Worm (Caenorhabditis elegans) whole organism, late embryonic: ENCODE data around the gene str-4.

ENCODE experiments used
- C08G9.2 ChIP-seq: sonication (generic microtip); optimal IDR thresholded peaks from 2 replicates; lab custom pipeline; 2016; ENCODE audit warnings: mild to moderate bottlenecking, missing genetic modification characterization, moderate library complexity, missing compliant biosample characterization
- F13H6.1 ChIP-seq: sonication (generic microtip); optimal IDR thresholded peaks from 2 replicates; lab custom pipeline; 2016; ENCODE audit warnings: missing genetic modification characterization, missing compliant biosample characterization
- ceh-2 ChIP-seq: sonication (generic microtip); optimal IDR thresholded peaks from 2 replicates; lab custom pipeline; 2016; ENCODE audit warnings: missing genotype, missing genetic modification characterization, missing compliant biosample characterization
- ceh-24 ChIP-seq: sonication (generic microtip); optimal IDR thresholded peaks from 2 replicates; lab custom pipeline; 2016; ENCODE audit warnings: mild to moderate bottlenecking, missing genetic modification characterization, missing compliant biosample characterization
- ceh-30 ChIP-seq: fragments of 150-350 bp; optimal IDR thresholded peaks from 2 replicates; lab custom pipeline; 2014; ENCODE audit warnings: missing biosample characterization, missing genetic modification characterization
- ceh-31 ChIP-seq: sonication (generic microtip); optimal IDR thresholded peaks from 2 replicates; lab custom pipeline; 2016; ENCODE audit warnings: missing genetic modification characterization, missing compliant biosample characterization
- ceh-34 ChIP-seq: sonication (generic microtip); optimal IDR thresholded peaks from 2 replicates; lab custom pipeline; 2016; ENCODE audit warnings: mild to moderate bottlenecking, missing genetic modification characterization, missing compliant biosample characterization
- ceh-48 ChIP-seq: sonication (generic microtip); optimal IDR thresholded peaks from 2 replicates; lab custom pipeline; 2016; ENCODE audit warnings: missing genetic modification characterization, inconsistent platforms, missing compliant biosample characterization
- ceh-9 ChIP-seq: sonication (generic microtip); optimal IDR thresholded peaks from 2 replicates; lab custom pipeline; 2016; ENCODE audit warnings: mild to moderate bottlenecking, missing genetic modification characterization, inconsistent platforms, missing compliant biosample characterization
- che-1 ChIP-seq: sonication (generic microtip); optimal IDR thresholded peaks from 2 replicates; lab custom pipeline; 2016; ENCODE audit warnings: mild to moderate bottlenecking, missing genetic modification characterization, missing compliant biosample characterization
- dmd-4 ChIP-seq: sonication (generic microtip); optimal IDR thresholded peaks from 2 replicates; lab custom pipeline; 2016; ENCODE audit warnings: borderline replicate concordance, missing genetic modification characterization, missing compliant biosample characterization
- elt-2 ChIP-seq: sonication (generic microtip); optimal IDR thresholded peaks from 2 replicates; lab custom pipeline; 2016; ENCODE audit warnings: missing genetic modification reagents, missing genetic modification characterization, missing compliant biosample characterization
- elt-4 ChIP-seq: sonication (generic microtip); optimal IDR thresholded peaks from 2 replicates; lab custom pipeline; 2016; ENCODE audit warnings: missing genetic modification characterization, missing compliant biosample characterization
- ets-4 ChIP-seq: sonication (generic microtip); optimal IDR thresholded peaks from 2 replicates; lab custom pipeline; 2016; ENCODE audit warnings: missing genetic modification characterization, missing compliant biosample characterization
- eyg-1 ChIP-seq: sonication (generic microtip); optimal IDR thresholded peaks from 2 replicates; lab custom pipeline; 2016; ENCODE audit warnings: missing genotype, missing genetic modification characterization, missing compliant biosample characterization
- fax-1 ChIP-seq: sonication (generic microtip); optimal IDR thresholded peaks from 2 replicates; lab custom pipeline; 2016; ENCODE audit warnings: missing genotype, missing genetic modification characterization, missing compliant biosample characterization
- fkh-10 ChIP-seq: fragments of 150-350 bp; optimal IDR thresholded peaks from 2 replicates; lab custom pipeline; 2014; ENCODE audit warnings: missing biosample characterization, missing genetic modification reagents, missing genetic modification characterization
- fkh-6 ChIP-seq: sonication (generic microtip); optimal IDR thresholded peaks from 2 replicates; lab custom pipeline; 2016; ENCODE audit warnings: missing genetic modification characterization, missing compliant biosample characterization
- hlh-13 ChIP-seq: fragments of 200-800 bp; sonication (Bioruptor generic); optimal IDR thresholded peaks from 2 replicates; lab custom pipeline; 2018; ENCODE audit warnings: mild to moderate bottlenecking, missing genetic modification characterization, missing compliant biosample characterization
- hlh-15 ChIP-seq: sonication (generic microtip); optimal IDR thresholded peaks from 2 replicates; lab custom pipeline; 2016; ENCODE audit warnings: missing genetic modification characterization, missing compliant biosample characterization
- hlh-6 ChIP-seq: sonication (generic microtip); optimal IDR thresholded peaks from 2 replicates; lab custom pipeline; 2016; ENCODE audit warnings: missing genotype, missing genetic modification characterization, missing compliant biosample characterization
- hlh-8 ChIP-seq: sonication (generic microtip); optimal IDR thresholded peaks from 2 replicates; lab custom pipeline; 2016; ENCODE audit warnings: missing genotype, missing genetic modification characterization, missing compliant biosample characterization
- lim-6 ChIP-seq: sonication (generic microtip); optimal IDR thresholded peaks from 2 replicates; lab custom pipeline; 2016; ENCODE audit warnings: missing genetic modification characterization, missing compliant biosample characterization
- mec-3 ChIP-seq: sonication (generic microtip); optimal IDR thresholded peaks from 2 replicates; lab custom pipeline; 2016; ENCODE audit warnings: borderline replicate concordance, missing genetic modification characterization, missing compliant biosample characterization
- nfya-1 ChIP-seq: sonication (generic microtip); optimal IDR thresholded peaks from 2 replicates; lab custom pipeline; 2017; ENCODE audit warnings: missing genetic modification characterization, mild to moderate bottlenecking, missing compliant biosample characterization, antibody characterized with exemption, moderate library complexity
- nhr-11 ChIP-seq: fragments of 150-350 bp; optimal IDR thresholded peaks from 2 replicates; lab custom pipeline; 2014; ENCODE audit warnings: missing biosample characterization, missing genetic modification characterization
- nhr-232 ChIP-seq: sonication (generic microtip); optimal IDR thresholded peaks from 2 replicates; lab custom pipeline; 2016; ENCODE audit warnings: missing genetic modification characterization, missing compliant biosample characterization
- npax-4 ChIP-seq: sonication (generic microtip); optimal IDR thresholded peaks from 2 replicates; lab custom pipeline; 2016; ENCODE audit warnings: missing genetic modification characterization, missing compliant biosample characterization
- odd-2 ChIP-seq: sonication (generic microtip); optimal IDR thresholded peaks from 2 replicates; lab custom pipeline; 2017; ENCODE audit warnings: antibody characterized with exemption, mild to moderate bottlenecking, missing genetic modification characterization, missing compliant biosample characterization
- pag-3 ChIP-seq: sonication (generic microtip); optimal IDR thresholded peaks from 2 replicates; lab custom pipeline; 2016; ENCODE audit warnings: missing compliant biosample characterization, missing genetic modification characterization, borderline replicate concordance
- pat-9 ChIP-seq: fragments of 200-800 bp; sonication (Bioruptor generic); optimal IDR thresholded peaks from 2 replicates; lab custom pipeline; 2018; ENCODE audit warnings: mild to moderate bottlenecking, missing genetic modification characterization, moderate library complexity, missing compliant biosample characterization
- pax-1 ChIP-seq: fragments of 150-350 bp; optimal IDR thresholded peaks from 2 replicates; lab custom pipeline; 2014; ENCODE audit warnings: missing biosample characterization, missing genetic modification characterization
- pha-4 ChIP-seq: fragments of 150-350 bp; optimal IDR thresholded peaks from 2 replicates; lab custom pipeline; 2018; ENCODE audit warnings: missing biosample characterization, missing genetic modification reagents, missing genetic modification characterization
- pqm-1 ChIP-seq: sonication (generic microtip); optimal IDR thresholded peaks from 2 replicates; lab custom pipeline; 2016; ENCODE audit warnings: missing genetic modification characterization, missing compliant biosample characterization
- pros-1 ChIP-seq: fragments of 150-350 bp; optimal IDR thresholded peaks from 2 replicates; lab custom pipeline; 2014; ENCODE audit warnings: missing biosample characterization, missing genetic modification reagents, missing genetic modification characterization
- ref-2 ChIP-seq: sonication (generic microtip); optimal IDR thresholded peaks from 2 replicates; lab custom pipeline; 2016; ENCODE audit warnings: missing genetic modification characterization, missing compliant biosample characterization
- rnt-1 ChIP-seq: sonication (generic microtip); optimal IDR thresholded peaks from 2 replicates; lab custom pipeline; 2016; ENCODE audit warnings: missing genetic modification characterization, missing compliant biosample characterization
- sdc-2 ChIP-seq: sonication (generic microtip); optimal IDR thresholded peaks from 2 replicates; lab custom pipeline; 2016; ENCODE audit warnings: missing genotype, missing genetic modification characterization, missing compliant biosample characterization
- sox-2 ChIP-seq: fragments of 200-800 bp; sonication (Bioruptor generic); IDR thresholded peaks from 2 replicates; pipeline ENCODE4 v1.3.6; 2022; ENCODE audit warnings: missing genetic modification reagents, missing genetic modification characterization, missing compliant biosample characterization
- sox-4 ChIP-seq: sonication (generic microtip); optimal IDR thresholded peaks from 2 replicates; lab custom pipeline; 2017; ENCODE audit warnings: mild to moderate bottlenecking, missing genetic modification characterization, inconsistent platforms, missing compliant biosample characterization
- tbx-2 ChIP-seq: sonication (generic microtip); optimal IDR thresholded peaks from 2 replicates; lab custom pipeline; 2016; ENCODE audit warnings: missing genetic modification characterization, missing compliant biosample characterization
- tbx-7 ChIP-seq: sonication (generic microtip); optimal IDR thresholded peaks from 2 replicates; lab custom pipeline; 2016; ENCODE audit warnings: missing genotype, missing genetic modification characterization, missing compliant biosample characterization
- ttx-3 ChIP-seq: sonication (generic microtip); optimal IDR thresholded peaks from 2 replicates; lab custom pipeline; 2016; ENCODE audit warnings: missing genetic modification reagents, missing genetic modification characterization, missing compliant biosample characterization
- unc-3 ChIP-seq, 2 experiments: fragments of 200-800 bp in 1 of 2; sonication (Bioruptor generic) in 1 of 2; sonication (generic microtip) in 1 of 2; conservative IDR thresholded peaks in 1 of 2; optimal IDR thresholded peaks in 1 of 2; 2 replicates each; pipeline versions ENCODE4 v1.3.6 to Lab custom; 2016 to 2022; ENCODE audit warnings: missing compliant biosample characterization in 2 of 2, missing genetic modification characterization in 2 of 2, missing genetic modification reagents in 1 of 2
- unc-42 ChIP-seq: sonication (generic microtip); optimal IDR thresholded peaks from 2 replicates; lab custom pipeline; 2016; ENCODE audit warnings: missing genotype, missing genetic modification characterization, missing compliant biosample characterization
- unc-55 ChIP-seq: sonication (generic microtip); optimal IDR thresholded peaks from 2 replicates; lab custom pipeline; 2017; ENCODE audit warnings: missing biosample characterization, missing genetic modification reagents, missing genetic modification characterization
- unc-86 ChIP-seq: sonication (generic microtip); optimal IDR thresholded peaks from 2 replicates; lab custom pipeline; 2016; ENCODE audit warnings: missing genetic modification characterization, missing compliant biosample characterization
- zip-5 ChIP-seq: sonication (generic microtip); optimal IDR thresholded peaks from 2 replicates; lab custom pipeline; 2016; ENCODE audit warnings: missing genetic modification characterization, missing compliant biosample characterization

str-4 gene

DNA sequence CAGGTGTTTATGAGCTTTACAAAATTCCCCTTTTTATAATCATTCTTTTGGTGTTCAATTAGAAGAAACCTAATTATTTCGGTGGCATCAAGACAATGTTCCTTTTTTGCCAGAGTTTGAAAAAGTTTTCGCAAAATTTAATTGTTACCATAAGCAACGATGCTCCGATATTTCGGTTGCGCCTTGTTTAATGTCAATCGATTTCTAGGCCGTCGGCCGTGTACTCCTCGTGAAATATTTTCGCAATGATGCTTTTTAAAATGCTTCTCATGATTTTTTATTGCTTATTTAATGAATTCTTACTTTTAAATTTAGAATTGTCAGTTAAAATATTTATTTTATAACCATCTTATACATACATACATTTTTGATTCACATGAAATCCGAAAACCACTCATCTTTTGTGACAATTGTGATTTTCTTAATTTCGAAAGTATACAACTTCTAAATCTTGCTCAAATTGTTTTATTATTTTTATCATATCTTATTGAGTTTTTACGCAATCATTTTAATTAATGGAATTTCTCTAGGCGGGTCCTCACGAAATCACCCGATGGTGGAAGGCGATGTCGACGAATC lies 26.4 kb downstream of the str-4 start, which contains the start of gene C50B6.3:
Gene C50B6.3 (plus strand): TSS at position 529 of the 579 bp plus-strand sequence.
- TF ChIP-seq ref-2 (tag; lab: Kevin White, UChicago) = peak; percentile 74
- no peak for TF ChIP-seq ceh-30 (tag; lab: Kevin White, UChicago)
- TF ChIP-seq unc-86 = no peak
- no peak for TF ChIP-seq pros-1 (tag; lab: Kevin White, UChicago)
- TF ChIP-seq nfya-1 (tag; lab: Kevin White, UChicago) = peak; percentile 38
- no peak for TF ChIP-seq elt-4 (tag; lab: Kevin White, UChicago)
- peak; percentile 26 for TF ChIP-seq unc-55 (GFP tag; lab: Kevin White, UChicago)
- no peak for TF ChIP-seq che-1 (tag; lab: Kevin White, UChicago)
- TF ChIP-seq ceh-34 (tag; lab: Kevin White, UChicago) = peak; percentile 39
- TF ChIP-seq hlh-8 (tag; lab: Kevin White, UChicago) = peak; percentile 74
- no peak for TF ChIP-seq unc-3 (GFP tag; conservative IDR thresholded peaks at IDR 0.05; lab: Robert Waterston, UW)
- TF ChIP-seq unc-3 (tag; optimal IDR thresholded peaks at IDR 0.05; lab: Kevin White, UChicago) = no peak
- no peak for TF ChIP-seq odd-2 (tag; lab: Kevin White, UChicago)
- TF ChIP-seq lim-6 (tag; lab: Kevin White, UChicago) = peak; percentile 17
- TF ChIP-seq pqm-1 (tag; lab: Kevin White, UChicago) = no peak
- TF ChIP-seq rnt-1 (tag; lab: Kevin White, UChicago) = peak; percentile 53
- peak; percentile 47 for TF ChIP-seq sdc-2 (tag; lab: Kevin White, UChicago)
- TF ChIP-seq fax-1 (tag; lab: Kevin White, UChicago) = peak; percentile 12
- TF ChIP-seq hlh-6 (tag; lab: Kevin White, UChicago) = no peak
- peak; percentile 89 for TF ChIP-seq ceh-2 (tag; lab: Kevin White, UChicago)
- peak; percentile 72 for TF ChIP-seq unc-42 (tag; lab: Kevin White, UChicago)
- TF ChIP-seq mec-3 (tag; lab: Kevin White, UChicago) = no peak
- TF ChIP-seq ttx-3 (tag; lab: Kevin White, UChicago) = no peak
- no peak for TF ChIP-seq pat-9 (tag; lab: Kevin White, UChicago)
- TF ChIP-seq tbx-2 (tag; lab: Kevin White, UChicago) = peak; percentile 80
- TF ChIP-seq tbx-7 = peak; percentile 65
- no peak for TF ChIP-seq nhr-11 (tag; lab: Kevin White, UChicago)
- no peak for TF ChIP-seq npax-4 (tag; lab: Kevin White, UChicago)
- TF ChIP-seq dmd-4 (tag; lab: Kevin White, UChicago) = no peak
- TF ChIP-seq zip-5 = peak; percentile 28
- TF ChIP-seq hlh-15 (tag; lab: Kevin White, UChicago) = no peak
- TF ChIP-seq pag-3 (tag; lab: Kevin White, UChicago) = no peak
- no peak for TF ChIP-seq hlh-13 (GFP tag; lab: Kevin White, UChicago)
- no peak for TF ChIP-seq ceh-9 (tag; lab: Kevin White, UChicago)
- TF ChIP-seq nhr-232 = no peak
- TF ChIP-seq ceh-31 (tag; lab: Kevin White, UChicago) = peak; percentile 88
- TF ChIP-seq pha-4 = no peak
- TF ChIP-seq ceh-48 (tag; lab: Kevin White, UChicago) = peak; percentile 49
- TF ChIP-seq pax-1 = no peak
- TF ChIP-seq fkh-10 (GFP tag; lab: Kevin White, UChicago) = no peak
- TF ChIP-seq ceh-24 (tag; lab: Kevin White, UChicago) = no peak
- no peak for TF ChIP-seq sox-2 (GFP tag; lab: Robert Waterston, UW)
- no peak for TF ChIP-seq eyg-1 (tag; lab: Kevin White, UChicago)
- no peak for TF ChIP-seq F13H6.1 (tag; lab: Kevin White, UChicago)
- peak; percentile 85 for TF ChIP-seq ets-4 (tag; lab: Kevin White, UChicago)
- no peak for TF ChIP-seq fkh-6 (tag; lab: Kevin White, UChicago)
- no peak for TF ChIP-seq sox-4 (tag; lab: Kevin White, UChicago)
- TF ChIP-seq C08G9.2 (tag; lab: Kevin White, UChicago) = peak; percentile 92
- TF ChIP-seq elt-2 (tag; lab: Kevin White, UChicago) = no peak
- TF ChIP-seq, all 69 proteins: peak for 18
